Fruit fly (Drosophila melanogaster) whole organism, embryonic: ENCODE results near the gene Acp76A.

Source experiments
- Bdp1 ChIP-seq: fragments of 200-800 bp; sonication (Bioruptor generic); optimal IDR thresholded peaks from 3 replicates; lab custom pipeline; 2016; ENCODE audit warnings: missing biosample characterization, missing genetic modification characterization
- CG10462 ChIP-seq: fragments of 200-800 bp; sonication (Bioruptor generic); optimal IDR thresholded peaks from 2 replicates; lab custom pipeline; 2016; ENCODE audit warnings: missing biosample characterization, missing genetic modification characterization
- CG12155 ChIP-seq: fragments of 200-800 bp; sonication (Bioruptor generic); optimal IDR thresholded peaks from 3 replicates; lab custom pipeline; 2016; ENCODE audit warnings: missing biosample characterization, missing genetic modification characterization
- CG12659 ChIP-seq: fragments of 200-800 bp; sonication (Bioruptor generic); optimal IDR thresholded peaks from 3 replicates; lab custom pipeline; 2017; ENCODE audit warnings: mild to moderate bottlenecking, missing biosample characterization, missing genetic modification reagents, missing genetic modification characterization
- CG13123 ChIP-seq: fragments of 200-800 bp; sonication (Bioruptor generic); optimal IDR thresholded peaks from 2 replicates; lab custom pipeline; 2016; ENCODE audit warnings: missing biosample characterization, missing genetic modification characterization
- CG13624 ChIP-seq: fragments of 200-800 bp; sonication (Bioruptor generic); optimal IDR thresholded peaks from 2 replicates; lab custom pipeline; 2016; ENCODE audit warnings: missing biosample characterization, missing genetic modification characterization
- CG15601 ChIP-seq: fragments of 200-800 bp; sonication (Bioruptor generic); optimal IDR thresholded peaks from 3 replicates; lab custom pipeline; 2019; ENCODE audit warnings: missing biosample characterization, mild to moderate bottlenecking, missing genetic modification characterization, moderate library complexity
- CG16779 ChIP-seq: fragments of 200-800 bp; sonication (Bioruptor generic); IDR thresholded peaks from 2 replicates; pipeline ENCODE4 v1.3.6; 2022; ENCODE audit warnings: missing biosample characterization, missing genetic modification characterization
- CG18764 ChIP-seq: fragments of 200-800 bp; sonication (Bioruptor generic); optimal IDR thresholded peaks from 3 replicates; lab custom pipeline; 2016; ENCODE audit warnings: missing biosample characterization, missing genetic modification characterization
- CG2116 ChIP-seq: fragments of 200-800 bp; sonication (Bioruptor generic); optimal IDR thresholded peaks from 3 replicates; lab custom pipeline; 2018; ENCODE audit warnings: missing biosample characterization, mild to moderate bottlenecking, missing genetic modification characterization
- CG2129 ChIP-seq: fragments of 200-800 bp; sonication (Bioruptor generic); IDR thresholded peaks from 2 replicates; pipeline ENCODE4 v1.3.6; 2022; ENCODE audit warnings: missing biosample characterization, missing genetic modification characterization; ENCODE audit not compliant: partially characterized antibody
- CG31224 ChIP-seq: fragments of 200-800 bp; sonication (Bioruptor generic); IDR thresholded peaks from 2 replicates; pipeline ENCODE4 v1.3.6; 2022; ENCODE audit warnings: missing biosample characterization, missing genetic modification characterization
- CG3281 ChIP-seq: fragments of 200-800 bp; sonication (Bioruptor generic); optimal IDR thresholded peaks from 3 replicates; lab custom pipeline; 2017; ENCODE audit warnings: missing biosample characterization, mild to moderate bottlenecking, missing genetic modification characterization
- CG3407 ChIP-seq: fragments of 200-800 bp; sonication (Bioruptor generic); optimal IDR thresholded peaks from 2 replicates; lab custom pipeline; 2018; ENCODE audit warnings: missing biosample characterization, mild to moderate bottlenecking, missing genetic modification characterization
- CG3726 ChIP-seq: fragments of 200-800 bp; sonication (Bioruptor generic); IDR thresholded peaks from 3 replicates; pipeline ENCODE4, ENCODE4 v1.3.6; 2022; ENCODE audit warnings: missing biosample characterization, missing genetic modification characterization
- CG4404 ChIP-seq: fragments of 200-800 bp; sonication (Bioruptor generic); IDR thresholded peaks from 2 replicates; pipeline ENCODE4 v1.3.6; 2022; ENCODE audit warnings: missing biosample characterization, missing genetic modification characterization
- CG7372 ChIP-seq: fragments of 200-800 bp; sonication (Bioruptor generic); IDR thresholded peaks from 2 replicates; pipeline ENCODE4 v1.3.6; 2022; ENCODE audit warnings: missing biosample characterization, missing genetic modification characterization
- CG8290 ChIP-seq, 3 experiments: fragments of 200-800 bp; sonication (Bioruptor generic); optimal IDR thresholded peaks; 2 replicates each; lab custom pipeline; 2016 to 2019; ENCODE audit warnings: missing biosample characterization in 3 of 3, missing genetic modification characterization in 3 of 3, mild to moderate bottlenecking in 2 of 3, moderate library complexity in 1 of 3
- CG9215 ChIP-seq: fragments of 200-800 bp; sonication (Bioruptor generic); IDR thresholded peaks from 2 replicates; pipeline ENCODE4 v1.3.6; 2022; ENCODE audit warnings: missing biosample characterization, missing genetic modification characterization
- CG9609 ChIP-seq: fragments of 200-800 bp; sonication (Bioruptor generic); optimal IDR thresholded peaks from 3 replicates; lab custom pipeline; 2016; ENCODE audit warnings: missing biosample characterization, missing genetic modification characterization
- CG9817 ChIP-seq: fragments of 200-800 bp; sonication (Bioruptor generic); optimal IDR thresholded peaks from 2 replicates; lab custom pipeline; 2018; ENCODE audit warnings: missing biosample characterization, mild to moderate bottlenecking, missing genetic modification characterization, moderate library complexity
- Camta ChIP-seq: fragments of 200-800 bp; sonication (Bioruptor generic); optimal IDR thresholded peaks from 2 replicates; lab custom pipeline; 2016; ENCODE audit warnings: missing biosample characterization, missing genetic modification characterization
- D19B ChIP-seq: fragments of 200-800 bp; sonication (Bioruptor generic); optimal IDR thresholded peaks from 2 replicates; lab custom pipeline; 2017; ENCODE audit warnings: missing biosample characterization, mild to moderate bottlenecking, missing genetic modification characterization
- Dad ChIP-seq: fragments of 200-800 bp; sonication (Bioruptor generic); optimal IDR thresholded peaks from 3 replicates; lab custom pipeline; 2016; ENCODE audit warnings: missing biosample characterization, missing genetic modification characterization
- Dip2 ChIP-seq: fragments of 200-800 bp; sonication (Bioruptor generic); IDR thresholded peaks from 2 replicates; pipeline ENCODE4 v1.3.6; 2022; ENCODE audit warnings: missing biosample characterization, missing genetic modification characterization
- Dp ChIP-seq: fragments of 200-800 bp; sonication (Bioruptor generic); optimal IDR thresholded peaks from 2 replicates; lab custom pipeline; 2018; ENCODE audit warnings: missing biosample characterization, mild to moderate bottlenecking, missing genetic modification characterization, moderate library complexity
- Dref ChIP-seq: fragments of 200-800 bp; sonication (Bioruptor generic); IDR thresholded peaks from 2 replicates; pipeline ENCODE4 v1.3.6; 2022; ENCODE audit warnings: missing biosample characterization, missing genetic modification characterization
- HLH4C ChIP-seq: fragments of 200-800 bp; sonication (Bioruptor generic); IDR thresholded peaks from 3 replicates; pipeline ENCODE4 v1.3.6; 2022; ENCODE audit warnings: missing biosample characterization, missing genetic modification characterization; ENCODE audit not compliant: partially characterized antibody
- Lpt ChIP-seq: fragments of >200 bp; optimal IDR thresholded peaks from 2 replicates; lab custom pipeline; 2018; ENCODE audit warnings: missing biosample characterization, missing genetic modification characterization
- MTF-1 ChIP-seq: fragments of 200-800 bp; sonication (Bioruptor generic); optimal IDR thresholded peaks from 2 replicates; lab custom pipeline; 2018; ENCODE audit warnings: missing biosample characterization, mild to moderate bottlenecking, missing genetic modification characterization, borderline replicate concordance
- Myb ChIP-seq: fragments of 200-800 bp; sonication (Bioruptor generic); optimal IDR thresholded peaks from 2 replicates; lab custom pipeline; 2016; ENCODE audit warnings: missing biosample characterization, missing genetic modification characterization
- Oli ChIP-seq: fragments of 200-800 bp; sonication (Bioruptor generic); optimal IDR thresholded peaks from 2 replicates; lab custom pipeline; 2018; ENCODE audit warnings: missing biosample characterization, mild to moderate bottlenecking, missing genetic modification characterization, moderate library complexity
- Sin3A ChIP-seq: fragments of >200 bp; optimal IDR thresholded peaks from 2 replicates; lab custom pipeline; 2018
- bigmax ChIP-seq: fragments of 200-800 bp; sonication (Bioruptor generic); optimal IDR thresholded peaks from 2 replicates; lab custom pipeline; 2018; ENCODE audit warnings: missing biosample characterization, mild to moderate bottlenecking, missing genetic modification characterization
- chm ChIP-seq: fragments of 200-800 bp; sonication (Bioruptor generic); IDR thresholded peaks from 2 replicates; pipeline ENCODE4 v1.3.6; 2022; ENCODE audit warnings: missing biosample characterization, missing genetic modification characterization
- ci ChIP-seq: fragments of 200-800 bp; sonication (Bioruptor generic); IDR thresholded peaks from 3 replicates; pipeline ENCODE4 v1.3.6; 2022; ENCODE audit warnings: missing biosample characterization, missing genetic modification characterization
- corto ChIP-seq: fragments of 200-800 bp; sonication (Bioruptor generic); optimal IDR thresholded peaks from 2 replicates; lab custom pipeline; 2016; ENCODE audit warnings: missing biosample characterization, mild to moderate bottlenecking, missing genetic modification characterization, moderate library complexity
- esg ChIP-seq: fragments of 200-800 bp; sonication (Bioruptor generic); conservative IDR thresholded peaks from 2 replicates; pipeline ENCODE4 v1.3.6; 2022; ENCODE audit warnings: missing biosample characterization, missing genetic modification characterization
- fd64A ChIP-seq: fragments of 200-800 bp; sonication (Bioruptor generic); optimal IDR thresholded peaks from 3 replicates; lab custom pipeline; 2018; ENCODE audit warnings: missing biosample characterization, mild to moderate bottlenecking, missing genetic modification characterization
- gem ChIP-seq: fragments of 200-800 bp; sonication (Bioruptor generic); optimal IDR thresholded peaks from 2 replicates; lab custom pipeline; 2019; ENCODE audit warnings: missing biosample characterization, mild to moderate bottlenecking, missing genetic modification characterization, moderate library complexity
- gt ChIP-seq: fragments of 200-800 bp; sonication (Bioruptor generic); IDR thresholded peaks from 2 replicates; pipeline ENCODE4 v1.3.6; 2022; ENCODE audit warnings: missing biosample characterization, missing genetic modification characterization
- h ChIP-seq: fragments of >200 bp; optimal IDR thresholded peaks from 2 replicates; lab custom pipeline; 2017
- ham ChIP-seq: fragments of 200-800 bp; sonication (Bioruptor generic); IDR thresholded peaks from 2 replicates; pipeline ENCODE4 v1.3.6; 2022; ENCODE audit warnings: missing biosample characterization, missing genetic modification characterization
- hb ChIP-seq: fragments of 200-800 bp; sonication (Bioruptor generic); IDR thresholded peaks from 3 replicates; pipeline ENCODE4 v1.3.6; 2022; ENCODE audit warnings: missing biosample characterization, missing genetic modification characterization; ENCODE audit not compliant: partially characterized antibody
- hkb ChIP-seq, 2 experiments: fragments of 200-800 bp in 1 of 2; fragments of >200 bp in 1 of 2; sonication (Bioruptor generic) in 1 of 2; IDR thresholded peaks in 1 of 2; optimal IDR thresholded peaks in 1 of 2; 2 replicates each; pipeline versions ENCODE4 v1.3.6 to Lab custom; 2017 to 2022; ENCODE audit warnings: missing biosample characterization in 1 of 2, missing genetic modification characterization in 1 of 2
- jumu ChIP-seq: fragments of 200-800 bp; sonication (Bioruptor generic); optimal IDR thresholded peaks from 3 replicates; lab custom pipeline; 2016; ENCODE audit warnings: missing biosample characterization, missing genetic modification characterization
- kni ChIP-seq: fragments of 200-800 bp; sonication (Bioruptor generic); optimal IDR thresholded peaks from 3 replicates; lab custom pipeline; 2017; ENCODE audit warnings: mild to moderate bottlenecking, missing biosample characterization, missing genetic modification reagents, missing genetic modification characterization
- otp ChIP-seq: fragments of 200-800 bp; sonication (Bioruptor generic); IDR thresholded peaks from 3 replicates; pipeline ENCODE4, ENCODE4 v1.3.6; 2022; ENCODE audit warnings: missing biosample characterization, missing genetic modification characterization
- shn ChIP-seq: fragments of 200-800 bp; sonication (Bioruptor generic); optimal IDR thresholded peaks from 3 replicates; lab custom pipeline; 2016; ENCODE audit warnings: missing biosample characterization, missing genetic modification characterization
- ttk ChIP-seq: fragments of 200-800 bp; sonication (Bioruptor generic); IDR thresholded peaks from 2 replicates; pipeline ENCODE4 v2.1.2; 2022; ENCODE audit warnings: missing biosample characterization, missing genetic modification characterization

Gene Acp76A

dm6 chr3L:19041665-19042385 lies 10.0 kb downstream of the Acp76A start (continued):
- TF ChIP-seq Dad (no peak), CG3407 (GFP tag; lab: Kevin White, UChicago) (peak; percentile 4), Bdp1 (GFP tag; lab: Kevin White, UChicago) (no peak), CG2129 (no peak), HLH4C (GFP tag; lab: Robert Waterston, UW) (no peak; the same call in 2 of the 3 replicates), ci (GFP tag; lab: Robert Waterston, UW) (0 out of 3 replicates have a peak, but pooled peaks have one; percentile 8), CG3281 (GFP tag; lab: Kevin White, UChicago) (no peak), CG2116 (GFP tag; lab: Kevin White, UChicago) (no peak), chm (GFP tag; lab: Robert Waterston, UW) (no peak), CG13624 (GFP tag; lab: Kevin White, UChicago) (no peak), CG15601 (tag; lab: Kevin White, UChicago) (peak; percentile 10), CG4404 (GFP tag; lab: Robert Waterston, UW) (no peak), ttk (GFP tag; lab: Robert Waterston, UW) (no peak), CG10462 (GFP tag; lab: Kevin White, UChicago) (no peak), CG13123 (GFP tag; lab: Kevin White, UChicago) (no peak), CG9609 (GFP tag; lab: Kevin White, UChicago) (no peak), fd64A (GFP tag; lab: Kevin White, UChicago) (no peak), Camta (GFP tag; lab: Kevin White, UChicago) (no peak), CG9817 (tag; lab: Kevin White, UChicago) (no peak), Sin3A (lab: Kevin White, UChicago) (no peak), gem (tag; lab: Kevin White, UChicago) (peak; percentile 66), hkb (optimal IDR thresholded peaks at IDR 0.05; lab: Kevin White, UChicago) (no peak), hkb (GFP tag; IDR thresholded peaks at IDR 0.05; lab: Robert Waterston, UW) (0 out of 2 replicates have a peak, but pooled peaks have one; percentile 39), Dip2 (GFP tag; lab: Robert Waterston, UW) (no peak), CG12659 (peak; percentile 19), D19B (GFP tag; lab: Kevin White, UChicago) (no peak), kni (GFP tag; lab: Kevin White, UChicago) (peak; percentile 56), Lpt (GFP tag; lab: Kevin White, UChicago) (no peak), shn (GFP tag; lab: Kevin White, UChicago) (no peak), Dp (no peak), Dref (GFP tag; lab: Robert Waterston, UW) (no peak), hb (GFP tag; lab: Robert Waterston, UW) (no peak), gt (GFP tag; lab: Robert Waterston, UW) (no peak), otp (GFP tag; lab: Robert Waterston, UW) (no peak), CG8290 (GFP tag; optimal IDR thresholded peaks at IDR 0.05; lab: Kevin White, UChicago) (no peak), CG8290 (tag; optimal IDR thresholded peaks at IDR 0.05; lab: Kevin White, UChicago) (no peak), CG9215 (GFP tag; lab: Robert Waterston, UW) (no peak), corto (GFP tag; lab: Kevin White, UChicago) (peak; percentile 62), ham (GFP tag; lab: Robert Waterston, UW) (no peak), h (lab: Kevin White, UChicago) (no peak), CG3726 (GFP tag; lab: Robert Waterston, UW) (no peak), MTF-1 (no peak), bigmax (GFP tag; lab: Kevin White, UChicago) (no peak), CG18764 (GFP tag; lab: Kevin White, UChicago) (no peak), Oli (tag; lab: Kevin White, UChicago) (peak; percentile 64), CG31224 (GFP tag; lab: Robert Waterston, UW) (no peak), esg (no peak), CG12155 (GFP tag; lab: Kevin White, UChicago) (peak; percentile 18), CG7372 (GFP tag; lab: Robert Waterston, UW) (no peak), Myb (GFP tag; lab: Kevin White, UChicago) (no peak), CG16779 (GFP tag; lab: Robert Waterston, UW) (0 out of 2 replicates have a peak, but pooled peaks have one; percentile 8), jumu (no peak)
